Worm (Caenorhabditis elegans) whole organism, early embryonic: ENCODE data around the gene K02E11.4.

ENCODE experiments used
- ceh-36 ChIP-seq: sonication (generic microtip); optimal IDR thresholded peaks from 2 replicates; lab custom pipeline; 2016; ENCODE audit warnings: missing genetic modification characterization, inconsistent platforms, missing compliant biosample characterization
- flt-1 ChIP-seq: fragments of 200-800 bp; sonication (Bioruptor generic); IDR thresholded peaks from 2 replicates; pipeline ENCODE4 v1.3.6; 2022; ENCODE audit warnings: missing genetic modification characterization, missing compliant biosample characterization
- pes-1 ChIP-seq: fragments of 200-800 bp; sonication (Bioruptor generic); IDR thresholded peaks from 2 replicates; pipeline ENCODE4 v1.3.6; 2022; ENCODE audit warnings: missing genetic modification reagents, missing genetic modification characterization, missing compliant biosample characterization

ce11 chrV:14283241-14283640, 35.3 kb upstream of the K02E11.4 start, which contains the start of gene F40G12.10:
- TF ChIP-seq flt-1 (GFP tag; lab: Robert Waterston, UW) (no peak), ceh-36 (no peak), pes-1 (no peak)
